Worm (Caenorhabditis elegans) whole organism, mixed stage, embryonic: Measurements from ENCODE around the gene T26H5.8.

Experiments used
- blmp-1 ChIP-seq: fragments of 150-350 bp; optimal IDR thresholded peaks from 2 replicates; lab custom pipeline; 2014; ENCODE audit warnings: missing biosample characterization, missing genetic modification characterization
- lsy-2 ChIP-seq: fragments of 150-350 bp; optimal IDR thresholded peaks from 2 replicates; lab custom pipeline; 2014; ENCODE audit warnings: missing biosample characterization, missing genetic modification characterization
- nhr-237 ChIP-seq: fragments of 150-350 bp; optimal IDR thresholded peaks from 2 replicates; lab custom pipeline; 2014; ENCODE audit warnings: missing biosample characterization, missing genetic modification characterization
- nhr-28 ChIP-seq: fragments of 150-350 bp; optimal IDR thresholded peaks from 2 replicates; lab custom pipeline; 2014; ENCODE audit warnings: missing biosample characterization, missing genetic modification characterization
- pha-4 ChIP-seq: fragments of 150-350 bp; optimal IDR thresholded peaks from 2 replicates; lab custom pipeline; 2018; ENCODE audit warnings: missing biosample characterization, missing genetic modification reagents, missing genetic modification characterization
- snpc-4 ChIP-seq: fragments of 150-350 bp; optimal IDR thresholded peaks from 2 replicates; lab custom pipeline; 2014; ENCODE audit warnings: missing biosample characterization, missing genetic modification characterization
- unc-39 ChIP-seq: fragments of 150-350 bp; optimal IDR thresholded peaks from 2 replicates; lab custom pipeline; 2014; ENCODE audit warnings: missing biosample characterization, missing genetic modification characterization

DNA sequence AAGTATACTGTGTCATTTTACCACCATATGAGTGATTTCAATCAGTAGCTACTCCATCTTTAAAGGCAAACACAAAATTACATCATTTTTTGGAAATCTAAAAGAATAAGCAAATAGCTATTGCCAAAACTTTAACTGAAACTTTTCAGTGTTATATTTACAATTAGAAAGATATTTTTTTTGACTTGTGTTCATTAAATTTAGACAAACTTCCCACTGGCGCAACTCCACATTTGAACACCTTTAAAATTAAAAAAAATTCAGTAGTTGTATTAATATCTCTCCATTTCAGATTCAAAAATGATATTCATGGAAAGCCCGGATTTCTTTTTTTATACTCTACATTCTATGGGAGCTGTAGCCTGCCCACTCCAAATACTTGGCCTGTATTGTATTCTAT, 18.7 kb downstream of the T26H5.8 start, which contains the start of gene srh-264:
- TF ChIP-seq unc-39 (tag; lab: Kevin White, UChicago) (no peak), lsy-2 (tag; lab: Kevin White, UChicago) (no peak), snpc-4 (tag; lab: Kevin White, UChicago) (no peak), nhr-237 (tag; lab: Kevin White, UChicago) (no peak), pha-4 (tag; lab: Kevin White, UChicago) (no peak), nhr-28 (tag; lab: Kevin White, UChicago) (no peak), blmp-1 (no peak)
